Worm (Caenorhabditis elegans) whole organism, L1 larva: Measurements from ENCODE around the gene ins-23.

Experiments used
- C16A3.4 ChIP-seq: fragments of 150-350 bp; optimal IDR thresholded peaks from 2 replicates; lab custom pipeline; 2014; ENCODE audit warnings: missing biosample characterization, missing genetic modification characterization
- aly-2 ChIP-seq: fragments of 150-350 bp; optimal IDR thresholded peaks from 2 replicates; lab custom pipeline; 2014; ENCODE audit warnings: missing biosample characterization, missing genetic modification characterization
- ama-1 ChIP-seq: fragments of 150-350 bp; optimal IDR thresholded peaks from 2 replicates; lab custom pipeline; 2014
- blmp-1 ChIP-seq: fragments of 150-350 bp; optimal IDR thresholded peaks from 2 replicates; lab custom pipeline; 2014; ENCODE audit warnings: missing biosample characterization, missing genetic modification characterization
- dpl-1 ChIP-seq, 3 experiments: fragments of 150-350 bp in 2 of 3; sonication (generic microtip) in 1 of 3; optimal IDR thresholded peaks; 2 replicates each; lab custom pipeline; 2014 to 2017; ENCODE audit warnings: missing biosample characterization in 3 of 3, missing genetic modification characterization in 3 of 3, missing genetic modification reagents in 3 of 3
- efl-1 ChIP-seq, 4 experiments: fragments of 150-350 bp; optimal IDR thresholded peaks in 3 of 4; peaks in 1 of 4; 1 replicate in 1 of 4; 2 replicates in 3 of 4; lab custom pipeline; 2014; ENCODE audit warnings: missing biosample characterization in 2 of 4, missing genetic modification characterization in 2 of 4, missing genetic modification reagents in 2 of 4
- egl-27 ChIP-seq, 2 experiments: fragments of 150-350 bp in 1 of 2; sonication (generic microtip); optimal IDR thresholded peaks; 3 replicates each; lab custom pipeline; 2017 to 2018; ENCODE audit warnings: missing biosample characterization in 2 of 2, missing genetic modification characterization in 2 of 2, missing genetic modification reagents in 2 of 2
- elt-2 ChIP-seq: sonication (generic microtip); optimal IDR thresholded peaks from 2 replicates; lab custom pipeline; 2016; ENCODE audit warnings: missing genetic modification characterization, mild to moderate bottlenecking, inconsistent platforms, missing compliant biosample characterization, missing genetic modification reagents
- elt-3 ChIP-seq, 6 experiments: fragments of 150-350 bp in 1 of 6; sonication (generic microtip); optimal IDR thresholded peaks; 2 replicates each; lab custom pipeline; 2017 to 2018; ENCODE audit warnings: missing biosample characterization in 6 of 6, missing genetic modification characterization in 6 of 6, inconsistent platforms in 1 of 6
- grh-1 ChIP-seq: fragments of 200-800 bp; sonication (Bioruptor generic); IDR thresholded peaks from 2 replicates; pipeline ENCODE4 v1.3.6; 2022; ENCODE audit warnings: missing genetic modification reagents, missing genetic modification characterization, missing compliant biosample characterization
- hlh-4 ChIP-seq: sonication (generic microtip); optimal IDR thresholded peaks from 2 replicates; lab custom pipeline; 2016; ENCODE audit warnings: mild to moderate bottlenecking, missing genetic modification characterization, missing compliant biosample characterization
- jun-1 ChIP-seq: fragments of 150-350 bp; optimal IDR thresholded peaks from 2 replicates; lab custom pipeline; 2014; ENCODE audit warnings: missing biosample characterization, missing genetic modification reagents, missing genetic modification characterization
- lin-13 ChIP-seq: fragments of 150-350 bp; optimal IDR thresholded peaks from 2 replicates; lab custom pipeline; 2014; ENCODE audit warnings: missing biosample characterization, missing genetic modification reagents, missing genetic modification characterization
- lin-14 ChIP-seq: fragments of 200-800 bp; sonication (Bioruptor generic); optimal IDR thresholded peaks from 2 replicates; lab custom pipeline; 2018; ENCODE audit warnings: mild to moderate bottlenecking, missing genetic modification characterization, moderate library complexity, missing compliant biosample characterization
- lin-35 ChIP-seq, 2 experiments: fragments of 150-350 bp; optimal IDR thresholded peaks; 2 replicates each; lab custom pipeline; 2014; ENCODE audit warnings: missing biosample characterization in 2 of 2, missing genetic modification characterization in 2 of 2, missing genetic modification reagents in 2 of 2
- lir-3 ChIP-seq: sonication (generic microtip); optimal IDR thresholded peaks from 2 replicates; lab custom pipeline; 2016; ENCODE audit warnings: mild to moderate bottlenecking, missing genetic modification characterization, moderate library complexity, missing compliant biosample characterization; ENCODE audit not compliant: poor library complexity
- lsy-2 ChIP-seq, 2 experiments: fragments of 150-350 bp; optimal IDR thresholded peaks; 2 replicates each; lab custom pipeline; 2014; ENCODE audit warnings: missing biosample characterization in 2 of 2, missing genetic modification characterization in 2 of 2
- mep-1 ChIP-seq: fragments of 150-350 bp; optimal IDR thresholded peaks from 2 replicates; lab custom pipeline; 2014; ENCODE audit warnings: missing biosample characterization, missing genetic modification characterization
- nhr-11 ChIP-seq: fragments of 150-350 bp; optimal IDR thresholded peaks from 2 replicates; lab custom pipeline; 2014; ENCODE audit warnings: missing biosample characterization, missing genetic modification characterization
- nhr-19 ChIP-seq: fragments of 200-800 bp; sonication (Bioruptor generic); conservative IDR thresholded peaks from 2 replicates; pipeline ENCODE4 v1.3.6; 2022; ENCODE audit warnings: missing genetic modification characterization, missing compliant biosample characterization
- nhr-20 ChIP-seq: sonication (generic microtip); optimal IDR thresholded peaks from 2 replicates; lab custom pipeline; 2016; ENCODE audit warnings: mild to moderate bottlenecking, missing genetic modification characterization, missing compliant biosample characterization
- nhr-71 ChIP-seq: sonication (generic microtip); optimal IDR thresholded peaks from 2 replicates; lab custom pipeline; 2016; ENCODE audit warnings: mild to moderate bottlenecking, missing genetic modification characterization, moderate library complexity, missing compliant biosample characterization
- nhr-85 ChIP-seq: sonication (generic microtip); peaks from one replicate; lab custom pipeline; 2016; ENCODE audit warnings: missing genetic modification characterization, inconsistent platforms, missing compliant biosample characterization
- nhr-90 ChIP-seq: sonication (generic microtip); optimal IDR thresholded peaks from 2 replicates; lab custom pipeline; 2016; ENCODE audit warnings: mild to moderate bottlenecking, missing genetic modification characterization, missing compliant biosample characterization; ENCODE audit not compliant: poor library complexity
- pag-3 ChIP-seq: sonication (generic microtip); optimal IDR thresholded peaks from 2 replicates; lab custom pipeline; 2017; ENCODE audit warnings: missing genetic modification characterization, mild to moderate bottlenecking, missing compliant biosample characterization, antibody characterized with exemption, borderline replicate concordance; ENCODE audit not compliant: insufficient read depth
- pax-3 ChIP-seq: fragments of 200-800 bp; sonication (Bioruptor generic); optimal IDR thresholded peaks from 2 replicates; lab custom pipeline; 2018; ENCODE audit warnings: mild to moderate bottlenecking, missing genetic modification characterization, moderate library complexity, missing compliant biosample characterization
- snpc-4 ChIP-seq: fragments of 150-350 bp; optimal IDR thresholded peaks from 2 replicates; lab custom pipeline; 2014; ENCODE audit warnings: missing biosample characterization, missing genetic modification characterization
- snu-23 ChIP-seq: sonication (generic microtip); optimal IDR thresholded peaks from 2 replicates; lab custom pipeline; 2016; ENCODE audit warnings: missing genetic modification characterization, missing compliant biosample characterization
- tlp-1 ChIP-seq: fragments of 150-350 bp; optimal IDR thresholded peaks from 2 replicates; lab custom pipeline; 2014; ENCODE audit warnings: missing biosample characterization, missing genetic modification characterization
- unc-130 ChIP-seq: fragments of 150-350 bp; optimal IDR thresholded peaks from 2 replicates; lab custom pipeline; 2017; ENCODE audit warnings: missing biosample characterization, missing genetic modification characterization, inconsistent platforms
- unc-30 ChIP-seq: sonication (generic microtip); optimal IDR thresholded peaks from 2 replicates; lab custom pipeline; 2017; ENCODE audit warnings: missing biosample characterization, missing genetic modification characterization
- unc-62 ChIP-seq: fragments of 150-350 bp; optimal IDR thresholded peaks from 2 replicates; lab custom pipeline; 2014; ENCODE audit warnings: missing biosample characterization, missing genetic modification reagents, missing genetic modification characterization
- vab-15 ChIP-seq: sonication (generic microtip); optimal IDR thresholded peaks from 2 replicates; lab custom pipeline; 2017; ENCODE audit warnings: missing genotype, mild to moderate bottlenecking, missing genetic modification characterization, missing compliant biosample characterization

ins-23 gene

DNA sequence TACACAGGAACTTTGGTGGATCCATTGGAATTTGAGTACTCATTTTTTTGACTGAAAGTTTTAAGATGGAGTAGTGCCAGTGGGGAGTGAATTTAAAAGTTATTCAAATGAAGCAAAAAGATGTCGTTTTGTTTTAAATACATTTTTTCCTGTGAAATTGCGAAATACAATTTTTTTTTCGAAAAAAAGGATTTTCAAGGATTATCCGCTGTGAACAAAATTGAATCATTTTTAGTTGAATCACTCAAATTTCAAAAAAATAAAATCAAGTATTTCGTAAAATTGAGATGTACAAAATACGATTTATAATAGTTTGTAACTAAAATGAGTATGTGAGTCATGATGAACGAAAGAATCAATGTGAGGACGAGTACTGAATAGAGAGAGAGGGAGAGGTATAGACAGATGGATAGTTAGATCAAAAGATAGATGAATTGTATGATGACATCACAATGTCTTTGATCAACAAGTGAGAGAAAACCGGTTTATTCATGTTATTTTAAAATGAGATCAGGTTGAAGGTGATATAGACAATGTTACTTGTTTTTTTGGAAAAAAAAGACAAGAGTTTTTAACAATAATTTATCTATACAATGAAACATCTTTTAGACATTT, 21.2 kb upstream of the ins-23 start, which contains the start of gene C05B5.8:
TSS of gene C05B5.8 (minus strand) at position 51 of the 615 bp plus-strand sequence.
- peak; percentile 12 to 53 for TF ChIP-seq lsy-2 (tag; optimal IDR thresholded peaks at IDR 0.05; lab: Kevin White, UChicago)
- TF ChIP-seq mep-1 (tag; lab: Kevin White, UChicago) = peak; percentile 13
- TF ChIP-seq vab-15 (tag; lab: Kevin White, UChicago) = peak; percentile 49
- TF ChIP-seq C16A3.4 (tag; lab: Kevin White, UChicago) = peak; percentile 34
- no peak for TF ChIP-seq pax-3 (tag; lab: Kevin White, UChicago)
- TF ChIP-seq aly-2 (tag; lab: Kevin White, UChicago) = no peak
- TF ChIP-seq blmp-1 (tag; lab: Kevin White, UChicago) = peak; percentile 46
- TF ChIP-seq nhr-90 = peak; percentile 57
- peak in 3 of 6 experiments; percentile 31 to 58 (median 39) for TF ChIP-seq elt-3 (tag; optimal IDR thresholded peaks at IDR 0.05; lab: Kevin White, UChicago)
- peak; percentile 86 for TF ChIP-seq lin-14 (GFP tag; lab: Kevin White, UChicago)
- TF ChIP-seq nhr-85 (tag; lab: Kevin White, UChicago) = peak; percentile 97
- peak in 1 of 2 experiments; percentile 31 for TF ChIP-seq lin-35 (GFP tag; optimal IDR thresholded peaks at IDR 0.05; lab: Kevin White, UChicago)
- TF ChIP-seq elt-2 = no peak
- peak; percentile 44 for TF ChIP-seq nhr-19 (GFP tag; lab: Robert Waterston, UW)
- peak; percentile 73 for TF ChIP-seq nhr-71 (tag; lab: Kevin White, UChicago)
- no peak for TF ChIP-seq unc-62 (GFP tag; lab: Kevin White, UChicago)
- TF ChIP-seq tlp-1 (tag; lab: Kevin White, UChicago) = no peak
- TF ChIP-seq snu-23 (GFP tag; lab: Kevin White, UChicago) = peak; percentile 74
- TF ChIP-seq ama-1 (lab: Kevin White, UChicago) = no peak
- peak; percentile 97 for TF ChIP-seq grh-1
- peak in 2 of 3 experiments; percentile 8 to 10 for TF ChIP-seq dpl-1 (GFP tag; optimal IDR thresholded peaks at IDR 0.05; lab: Kevin White, UChicago)
- TF ChIP-seq efl-1 (optimal IDR thresholded peaks at IDR 0.05; lab: Kevin White, UChicago) = peak in 1 of 2 experiments; percentile 28
- peak in 1 of 2 experiments; percentile 59 for TF ChIP-seq efl-1 (GFP tag; optimal IDR thresholded peaks at IDR 0.05 in 1 of 2; lab: Kevin White, UChicago)
- TF ChIP-seq lir-3 (tag; lab: Kevin White, UChicago) = peak; percentile 20
- peak; percentile 71 for TF ChIP-seq nhr-20 (tag; lab: Kevin White, UChicago)

DNA sequence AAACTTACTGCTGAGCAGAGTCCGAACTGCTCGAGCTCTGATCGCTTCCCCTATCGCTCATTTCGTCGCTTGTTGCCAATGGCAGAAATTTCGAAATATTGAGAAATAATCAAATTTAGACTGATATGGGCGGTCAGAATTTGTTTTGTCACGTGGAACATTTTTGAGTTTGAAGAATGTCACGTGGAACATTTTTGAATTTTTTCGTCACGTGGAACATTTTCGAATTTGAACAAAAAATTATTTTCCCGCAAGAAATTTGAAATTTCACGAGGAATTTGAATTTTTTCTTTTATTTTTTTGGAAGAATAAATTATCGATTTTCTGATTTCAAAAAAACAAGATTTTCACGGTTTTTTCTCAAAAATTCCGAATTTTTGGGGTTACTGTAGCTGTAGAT, 17.9 kb upstream of the ins-23 start, which contains the start of gene fbxa-155:
TSS of gene fbxa-155 (minus strand) at position 101 of the 400 bp plus-strand sequence.
- no peak for TF ChIP-seq egl-27 (tag; optimal IDR thresholded peaks at IDR 0.05; lab: Kevin White, UChicago)
- TF ChIP-seq lin-13 (GFP tag; lab: Kevin White, UChicago) = no peak
- no peak for TF ChIP-seq pag-3 (tag; lab: Kevin White, UChicago)
- no peak for TF ChIP-seq unc-130 (tag; lab: Kevin White, UChicago)
- TF ChIP-seq snpc-4 (tag; lab: Kevin White, UChicago) = no peak
- TF ChIP-seq lsy-2 (tag; optimal IDR thresholded peaks at IDR 0.05; lab: Kevin White, UChicago) = no peak
- no peak for TF ChIP-seq nhr-71 (tag; lab: Kevin White, UChicago)
- TF ChIP-seq hlh-4 (tag; lab: Kevin White, UChicago) = no peak
- TF ChIP-seq unc-30 = no peak
- no peak for TF ChIP-seq pax-3 (tag; lab: Kevin White, UChicago)
- TF ChIP-seq nhr-20 (tag; lab: Kevin White, UChicago) = no peak
- TF ChIP-seq nhr-11 (tag; lab: Kevin White, UChicago) = no peak

DNA sequence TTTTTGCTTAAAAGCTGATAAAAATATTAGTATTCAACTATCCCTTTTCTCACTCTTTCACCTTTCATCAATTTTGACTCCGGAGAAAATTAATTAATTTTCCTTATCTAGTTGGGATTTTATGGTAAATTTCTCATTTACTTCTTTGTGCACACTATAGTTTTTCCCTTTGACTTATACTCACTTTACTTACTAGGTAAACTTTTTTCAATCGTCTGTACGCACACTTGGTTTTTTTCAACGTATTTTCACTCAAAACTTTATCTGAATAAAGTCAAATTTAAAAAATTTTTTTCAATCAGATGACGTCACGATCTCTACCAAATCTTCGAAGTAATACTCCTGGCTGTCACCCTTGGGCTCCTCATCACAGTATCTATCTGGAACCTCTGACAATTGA, 15.9 kb upstream of the ins-23 start, which contains the start of gene C05B5.16:
TSS of gene C05B5.16 (plus strand) at position 301 of the 400 bp plus-strand sequence.
- TF ChIP-seq elt-3 (tag; optimal IDR thresholded peaks at IDR 0.05; lab: Kevin White, UChicago) (no peak), jun-1 (no peak)
